Worm (Caenorhabditis elegans): ENCODE data around the gene K01A11.3.
A peak's percentile ranks its signal among the peaks of the same experiment; 100 is the strongest.

Gene K01A11.3

DNA sequence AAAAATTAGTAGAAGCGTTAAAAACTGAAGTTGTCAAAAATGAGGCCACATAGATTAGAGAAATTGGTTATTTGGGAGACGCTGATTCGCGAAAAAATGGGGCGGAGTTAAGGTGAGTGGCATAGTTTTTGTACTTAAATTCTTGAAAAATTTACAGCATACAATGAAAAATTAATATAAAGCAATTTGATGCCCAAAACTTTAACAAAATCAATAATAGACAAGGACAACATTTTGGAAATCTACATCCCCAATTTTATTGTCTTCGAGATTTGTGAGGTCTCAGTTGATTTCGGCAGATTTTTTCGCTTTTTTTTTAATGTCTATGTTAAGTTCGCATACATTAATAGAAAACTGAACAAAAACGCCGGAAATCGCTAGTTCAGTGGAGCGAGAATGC lies 23.8 kb upstream of the K01A11.3 start:
- TF ChIP-seq C34F6.9 (tag; optimal IDR thresholded peaks at IDR 0.05) (peak; percentile 6), mab-5 (tag; optimal IDR thresholded peaks at IDR 0.05) (no peak), lsy-2 (tag; optimal IDR thresholded peaks at IDR 0.05) (peak in 1 of 2 experiments; percentile 39), nhr-23 (tag; optimal IDR thresholded peaks at IDR 0.05) (no peak), elt-1 (tag; optimal IDR thresholded peaks at IDR 0.05) (no peak), gmeb-1 (tag; optimal IDR thresholded peaks at IDR 0.05) (peak; percentile 0), R02D3.7 (tag; optimal IDR thresholded peaks at IDR 0.05) (no peak), sma-3 (GFP tag; optimal IDR thresholded peaks at IDR 0.05) (peak; percentile 60), unc-55 (GFP tag; optimal IDR thresholded peaks at IDR 0.05) (peak; percentile 29), F13H6.1 (tag; optimal IDR thresholded peaks at IDR 0.05) (no peak), nhr-11 (tag; optimal IDR thresholded peaks at IDR 0.05) (no peak)

- TF ChIP-seq aly-2 (tag; optimal IDR thresholded peaks at IDR 0.05) (no peak), snpc-4 (tag; optimal IDR thresholded peaks at IDR 0.05) (no peak), nhr-12 (tag; optimal IDR thresholded peaks at IDR 0.05) (no peak), dmd-4 (tag; optimal IDR thresholded peaks at IDR 0.05) (no peak), blmp-1 (tag; optimal IDR thresholded peaks at IDR 0.05; ENCODE audit: insufficient read depth) (no peak), unc-55 (GFP tag; optimal IDR thresholded peaks at IDR 0.05) (no peak), Y55F3AM.14 (GFP tag; optimal IDR thresholded peaks at IDR 0.05) (no peak), elt-1 (tag; optimal IDR thresholded peaks at IDR 0.05) (no peak), nhr-21 (tag; optimal IDR thresholded peaks at IDR 0.05) (no peak)
Observed at ce11 chrIII:3475497-3475896, 23.1 kb upstream of the K01A11.3 start, which contains the start of gene C34C12.9. Gene C34C12.9 (minus strand): TSS chrIII:3475512.

- no peak for TF ChIP-seq elt-1 (tag; optimal IDR thresholded peaks at IDR 0.05)
- peak; percentile 79 for TF ChIP-seq fos-1 (tag; optimal IDR thresholded peaks at IDR 0.05)
Observed at ce11 chrIII:3475014-3475413, 22.6 kb upstream of the K01A11.3 start.

ce11 chrIII:3471403-3472053 lies 19.1 kb upstream of the K01A11.3 start, which contains the start of gene rsu-1:
Gene rsu-1 (plus strand): TSS chrIII:3472003.
- TF ChIP-seq lin-13 (GFP tag; optimal IDR thresholded peaks at IDR 0.05) (peak; percentile 19), lsy-2 (tag; optimal IDR thresholded peaks at IDR 0.05) (peak; percentile 33 to 67), ceh-82 (tag; optimal IDR thresholded peaks at IDR 0.05) (no peak), egl-27 (tag; optimal IDR thresholded peaks at IDR 0.05) (peak; percentile 28), nhr-25 (tag; optimal IDR thresholded peaks at IDR 0.05) (peak; percentile 72), fos-1 (tag; optimal IDR thresholded peaks at IDR 0.05) (peak; percentile 78), unc-55 (GFP tag; optimal IDR thresholded peaks at IDR 0.05) (peak; percentile 49), mdl-1 (tag; optimal IDR thresholded peaks at IDR 0.05) (no peak), crh-2 (tag; optimal IDR thresholded peaks at IDR 0.05) (peak; percentile 50), nhr-12 (tag; optimal IDR thresholded peaks at IDR 0.05) (no peak), unc-39 (tag; optimal IDR thresholded peaks at IDR 0.05) (no peak), nhr-6 (tag; optimal IDR thresholded peaks at IDR 0.05) (peak; percentile 56), mbf-1 (tag; optimal IDR thresholded peaks at IDR 0.05) (no peak), F13H6.1 (tag; optimal IDR thresholded peaks at IDR 0.05) (peak; percentile 85), C34F6.9 (tag; optimal IDR thresholded peaks at IDR 0.05) (peak; percentile 75), nhr-21 (tag; optimal IDR thresholded peaks at IDR 0.05) (peak; percentile 31), lin-39 (tag; optimal IDR thresholded peaks at IDR 0.05) (no peak), gmeb-1 (tag; optimal IDR thresholded peaks at IDR 0.05) (peak; percentile 15), sma-3 (GFP tag; optimal IDR thresholded peaks at IDR 0.05) (peak; percentile 58), ztf-1 (GFP tag; conservative IDR thresholded peaks at IDR 0.05) (no peak), aly-2 (tag; optimal IDR thresholded peaks at IDR 0.05) (no peak), sem-4 (tag; optimal IDR thresholded peaks at IDR 0.05) (peak; percentile 34), elt-1 (tag; optimal IDR thresholded peaks at IDR 0.05) (no peak), sma-9 (GFP tag; optimal IDR thresholded peaks at IDR 0.05) (peak; percentile 59), sma-9 (tag; optimal IDR thresholded peaks at IDR 0.05) (no peak), ceh-16 (tag; optimal IDR thresholded peaks at IDR 0.05) (no peak), blmp-1 (tag; optimal IDR thresholded peaks at IDR 0.05; ENCODE audit: insufficient read depth) (peak; percentile 74), nhr-129 (tag; optimal IDR thresholded peaks at IDR 0.05) (peak; percentile 77), mab-5 (tag; optimal IDR thresholded peaks at IDR 0.05) (no peak)

All from whole organism, L2 larva.